Fruit fly (Drosophila melanogaster): ENCODE measurements around the gene CG42831.
A peak's percentile ranks its signal among the peaks of the same experiment; 100 is the strongest.

CG42831 gene

DNA sequence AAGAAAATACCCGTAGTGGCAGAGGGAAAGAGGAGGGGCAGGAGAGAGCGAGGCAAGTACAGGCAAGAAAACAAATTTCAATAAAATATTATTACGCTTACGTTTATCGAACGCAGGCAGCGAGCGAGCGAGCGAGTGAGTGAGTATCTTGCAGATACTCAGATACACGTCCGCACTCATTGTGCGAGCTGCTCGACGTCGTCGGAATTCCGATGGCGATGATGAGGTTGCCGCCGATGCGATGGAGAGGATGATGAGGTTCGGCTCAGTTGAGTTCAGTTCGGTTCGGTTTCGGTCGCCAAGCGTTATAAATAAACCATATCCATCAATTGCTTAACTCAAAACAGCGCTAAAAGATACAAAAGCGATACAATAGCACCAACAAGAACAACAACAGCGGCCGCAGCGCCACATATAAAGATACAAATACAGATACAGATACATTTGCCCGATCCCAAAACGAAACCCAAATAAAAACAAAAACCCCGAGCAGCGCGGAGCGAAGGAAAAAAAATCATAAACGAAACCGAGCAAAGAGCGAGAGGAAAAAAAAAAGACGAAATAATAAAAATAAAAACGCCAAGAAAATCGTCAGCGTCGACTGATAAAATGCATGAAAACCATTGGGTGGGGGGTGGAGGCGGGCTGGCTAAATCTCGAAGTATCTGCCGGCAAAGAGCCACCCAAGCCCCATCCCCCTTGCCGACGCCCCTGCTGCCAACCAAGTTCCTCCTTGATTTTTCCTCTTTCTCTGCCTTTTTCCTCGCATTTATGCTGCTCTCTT lies 37.9 kb downstream of the CG42831 start (continued):
- TF ChIP-seq Hnf4 (GFP tag; optimal IDR thresholded peaks at IDR 0.05) (peak; percentile 46), CG9705 (GFP tag; optimal IDR thresholded peaks at IDR 0.05) (peak; percentile 4), foxo (GFP tag; optimal IDR thresholded peaks at IDR 0.05) (peak; percentile 51 to 85), dmrt93B (GFP tag; optimal IDR thresholded peaks at IDR 0.05) (peak; percentile 14), N (GFP tag; optimal IDR thresholded peaks at IDR 0.05) (no peak), OdsH (GFP tag; optimal IDR thresholded peaks at IDR 0.05) (peak; percentile 58), lola (GFP tag; optimal IDR thresholded peaks at IDR 0.05) (no peak), dsf (GFP tag; optimal IDR thresholded peaks at IDR 0.05; ENCODE audit: borderline replicate concordance) (no peak), ey (GFP tag; optimal IDR thresholded peaks at IDR 0.05) (peak; percentile 36), br (GFP tag; optimal IDR thresholded peaks at IDR 0.05) (peak; percentile 72), Vsx2 (GFP tag; optimal IDR thresholded peaks at IDR 0.05; ENCODE audit: partially characterized antibody) (peak; percentile 49), sage (GFP tag; optimal IDR thresholded peaks at IDR 0.05) (peak; percentile 74), Hr78 (GFP tag; optimal IDR thresholded peaks at IDR 0.05) (no peak), fru (GFP tag; optimal IDR thresholded peaks at IDR 0.05) (peak; percentile 78), rgr (GFP tag; optimal IDR thresholded peaks at IDR 0.05) (peak; percentile 21), jim (GFP tag; optimal IDR thresholded peaks at IDR 0.05) (peak; percentile 72), woc (GFP tag; optimal IDR thresholded peaks at IDR 0.05) (peak; percentile 8)

- TF ChIP-seq Dfd (GFP tag; optimal IDR thresholded peaks at IDR 0.05), result peak; percentile 79
- no peak for TF ChIP-seq HLH106 (tag; optimal IDR thresholded peaks at IDR 0.05)
- TF ChIP-seq Sp1 (GFP tag; optimal IDR thresholded peaks at IDR 0.05), result peak; percentile 23
- no peak for TF ChIP-seq h (GFP tag; optimal IDR thresholded peaks at IDR 0.05)
- TF ChIP-seq br (GFP tag; optimal IDR thresholded peaks at IDR 0.05), result no peak
- no peak for TF ChIP-seq jim (GFP tag; optimal IDR thresholded peaks at IDR 0.05)
- TF ChIP-seq Myc (optimal IDR thresholded peaks at IDR 0.05), result no peak
- TF ChIP-seq psq (GFP tag; optimal IDR thresholded peaks at IDR 0.05), result peak; percentile 75
Observed at dm6 chr3L:10853131-10853471, 38.5 kb downstream of the CG42831 start.

- TF ChIP-seq CrebA (GFP tag; optimal IDR thresholded peaks at IDR 0.05; ENCODE audit: borderline replicate concordance) (no peak), sage (GFP tag; optimal IDR thresholded peaks at IDR 0.05) (no peak), fru (GFP tag; optimal IDR thresholded peaks at IDR 0.05) (no peak), Myc (optimal IDR thresholded peaks at IDR 0.05) (no peak), foxo (GFP tag; optimal IDR thresholded peaks at IDR 0.05) (no peak), h (GFP tag; optimal IDR thresholded peaks at IDR 0.05) (no peak), brk (GFP tag; optimal IDR thresholded peaks at IDR 0.05) (no peak), dl (GFP tag; optimal IDR thresholded peaks at IDR 0.05; ENCODE audit: insufficient read depth in 1 of 2, partially characterized antibody in 2 of 2) (no peak), Jra (GFP tag; optimal IDR thresholded peaks at IDR 0.05) (no peak), CG32264 (GFP tag; optimal IDR thresholded peaks at IDR 0.05) (no peak), rgr (GFP tag; optimal IDR thresholded peaks at IDR 0.05) (no peak), N (GFP tag; optimal IDR thresholded peaks at IDR 0.05) (no peak), sv (GFP tag; optimal IDR thresholded peaks at IDR 0.05) (no peak), Hnf4 (GFP tag; optimal IDR thresholded peaks at IDR 0.05) (no peak), Hr83 (GFP tag; optimal IDR thresholded peaks at IDR 0.05; ENCODE audit: poor library complexity, severe bottlenecking) (no peak), br (GFP tag; optimal IDR thresholded peaks at IDR 0.05) (no peak), psq (GFP tag; optimal IDR thresholded peaks at IDR 0.05) (no peak), Dif (GFP tag; optimal IDR thresholded peaks at IDR 0.05; ENCODE audit: partially characterized antibody) (no peak), lola (GFP tag; optimal IDR thresholded peaks at IDR 0.05) (no peak)
Observed at dm6 chr3L:10853618-10854017, 39.0 kb downstream of the CG42831 start.

DNA sequence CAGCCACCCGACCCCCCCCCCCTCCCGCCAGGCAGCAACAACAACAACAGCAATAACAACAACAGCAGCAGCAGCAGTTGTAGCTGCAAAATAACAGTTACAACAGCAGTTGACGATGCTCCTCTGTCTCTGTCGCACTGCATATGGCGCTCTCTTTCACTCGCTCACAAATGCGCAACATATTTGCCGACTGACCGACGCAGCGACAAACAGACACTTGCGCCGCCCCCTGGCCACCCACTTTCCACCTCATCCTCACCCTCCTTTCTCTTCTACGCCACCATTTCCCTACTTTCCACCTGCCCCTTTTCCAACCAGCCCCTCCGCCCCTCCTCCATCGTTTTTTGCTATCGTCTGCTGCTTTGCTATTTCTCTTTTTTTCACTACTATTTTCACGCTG lies 39.4 kb downstream of the CG42831 start:
- TF ChIP-seq dsf (GFP tag; optimal IDR thresholded peaks at IDR 0.05; ENCODE audit: borderline replicate concordance) (no peak), Dfd (GFP tag; optimal IDR thresholded peaks at IDR 0.05) (peak; percentile 83), Hnf4 (GFP tag; optimal IDR thresholded peaks at IDR 0.05) (no peak), woc (GFP tag; optimal IDR thresholded peaks at IDR 0.05) (no peak)
